Fruit fly (Drosophila melanogaster): ENCODE results near the gene CG15020.

CG15020 gene

DNA sequence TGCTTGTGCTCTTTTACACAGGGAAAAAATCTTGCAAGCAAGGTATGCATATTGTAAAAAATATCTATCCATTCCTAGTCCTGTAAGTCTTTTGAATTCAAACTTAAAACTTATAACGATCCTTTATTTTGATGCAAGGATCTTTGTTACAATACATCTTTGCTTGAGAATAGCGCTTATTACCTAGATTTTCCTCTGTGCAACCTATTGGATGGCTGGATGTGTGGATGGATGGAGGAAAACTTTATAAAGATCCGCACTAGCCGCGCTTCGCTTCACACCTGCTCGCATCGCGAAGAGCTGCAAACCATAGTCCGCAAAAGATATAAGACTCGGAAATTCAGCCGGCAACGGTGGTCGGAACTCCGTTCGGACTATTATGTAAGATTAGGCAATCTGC lies at the start of gene CG15020:
TSS of gene CG15020 (plus strand) at position 301 of the 400 bp plus-strand sequence.
- TF ChIP-seq noc (tag; optimal IDR thresholded peaks at IDR 0.05), result no peak

DNA sequence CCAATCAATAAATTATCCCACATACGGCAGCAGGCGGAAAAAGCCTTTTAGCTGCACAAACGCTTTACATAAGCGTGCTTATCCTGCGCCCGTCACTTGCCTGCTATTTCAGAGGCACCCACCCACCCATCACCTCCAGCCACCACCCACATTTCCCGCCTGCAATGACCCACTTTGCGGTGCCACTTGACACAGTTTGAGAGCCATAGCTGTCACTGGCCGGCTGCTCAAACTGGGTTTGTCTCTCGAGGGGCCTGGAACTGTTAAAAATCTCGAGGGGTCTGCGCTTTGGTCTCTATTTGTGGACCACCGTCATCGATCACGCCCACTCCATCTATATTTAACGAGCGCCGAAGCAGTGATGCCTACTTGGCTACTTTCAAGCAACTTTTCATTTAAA lies 49.5 kb upstream of the CG15020 start:
- TF ChIP-seq noc (tag; optimal IDR thresholded peaks at IDR 0.05), result no peak

DNA sequence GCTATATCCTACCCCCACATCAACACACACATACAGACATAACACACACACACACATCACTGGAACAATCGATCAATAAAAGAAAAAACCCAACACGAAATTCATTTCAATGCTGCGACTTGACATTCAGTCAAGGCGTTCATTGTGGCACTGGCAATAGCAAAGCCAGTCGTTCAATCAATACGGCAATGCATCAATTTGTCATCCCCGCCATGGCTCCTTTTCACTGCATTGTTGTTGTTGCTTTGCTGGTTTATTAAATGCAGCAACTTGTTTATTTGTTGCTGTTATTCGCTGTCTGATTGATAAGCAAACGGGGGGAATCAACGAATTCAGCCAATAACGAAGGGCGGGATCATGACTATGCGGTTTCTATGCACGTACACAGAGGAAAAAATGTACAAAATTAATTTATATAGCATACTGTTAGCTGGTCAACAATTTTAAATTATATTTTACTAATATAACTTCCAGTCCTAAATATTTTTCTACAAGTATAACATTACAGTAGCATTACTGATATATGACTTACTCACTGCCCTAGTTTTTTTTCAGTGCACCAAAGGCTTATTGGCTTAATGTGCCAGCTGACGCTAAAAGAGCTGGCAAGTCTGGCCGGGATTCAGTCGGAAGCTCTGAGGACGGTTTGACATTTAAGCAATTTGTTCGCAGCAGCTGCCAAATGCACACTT lies 45.6 kb upstream of the CG15020 start:
- no peak for TF ChIP-seq noc (tag; optimal IDR thresholded peaks at IDR 0.05)

DNA sequence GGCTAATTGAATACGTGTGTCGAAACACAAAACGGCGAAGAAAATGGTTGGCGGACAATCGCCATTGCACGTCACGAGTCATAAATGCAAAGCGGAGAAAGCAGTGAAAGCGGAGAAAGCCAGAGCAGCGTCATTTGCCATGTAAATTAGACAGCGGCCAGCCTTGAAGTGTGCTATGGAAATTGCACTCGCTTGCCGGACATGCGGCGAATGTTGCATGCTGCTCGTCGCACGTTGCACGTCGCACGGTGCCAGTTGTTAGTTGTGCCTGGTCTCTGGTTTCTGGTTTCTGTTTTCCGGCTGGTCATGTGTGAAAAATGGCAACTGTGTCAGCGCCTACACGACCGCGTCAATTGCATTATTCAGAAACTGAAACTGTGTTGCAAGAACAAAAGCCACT lies 44.0 kb upstream of the CG15020 start:
- TF ChIP-seq noc (tag; optimal IDR thresholded peaks at IDR 0.05), result no peak

DNA sequence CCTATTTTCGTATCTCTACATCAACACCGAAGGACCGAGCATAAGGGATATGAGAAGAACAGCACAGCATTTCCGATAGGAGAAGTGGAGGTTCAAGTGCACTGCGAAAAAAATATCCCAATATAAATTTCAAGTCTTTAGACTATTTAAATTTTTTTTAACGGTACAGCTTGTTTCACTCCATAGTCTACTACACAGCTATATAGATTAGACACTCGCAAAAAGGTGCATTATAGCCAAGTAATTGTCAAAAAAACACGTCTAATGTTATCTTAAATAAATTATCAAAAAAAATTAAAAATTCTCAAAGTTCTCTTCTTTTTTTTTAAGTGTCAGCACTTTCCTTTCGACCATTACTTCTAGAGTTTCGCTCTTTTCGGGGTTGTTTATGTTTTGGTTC lies 42.6 kb upstream of the CG15020 start:
- TF ChIP-seq noc (tag; optimal IDR thresholded peaks at IDR 0.05), result peak; percentile 6

DNA sequence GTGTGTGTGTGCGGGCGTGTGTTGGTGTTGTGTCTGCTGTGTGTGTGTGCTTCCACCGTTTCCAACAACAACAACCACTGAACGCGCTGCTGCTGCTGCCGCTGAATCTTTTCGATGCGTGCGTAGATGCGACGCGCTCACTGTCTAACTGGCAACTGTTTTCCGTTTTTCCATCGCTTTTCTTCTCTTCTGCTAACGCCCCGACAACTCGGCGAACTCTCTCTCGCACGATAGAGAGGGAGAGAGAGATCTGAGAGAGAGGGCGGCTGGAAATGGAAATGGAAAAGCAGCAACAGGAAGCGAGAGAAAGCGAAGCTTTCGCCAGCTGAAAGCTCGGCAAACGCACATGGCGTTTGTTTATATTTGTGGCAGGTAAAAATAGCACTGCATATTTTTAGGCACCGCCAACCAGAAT lies 41.2 kb upstream of the CG15020 start, which contains the start of gene DopEcR:
TSS of gene DopEcR (minus strand) at position 157 of the 415 bp plus-strand sequence.
- no peak for TF ChIP-seq noc (tag; optimal IDR thresholded peaks at IDR 0.05)

DNA sequence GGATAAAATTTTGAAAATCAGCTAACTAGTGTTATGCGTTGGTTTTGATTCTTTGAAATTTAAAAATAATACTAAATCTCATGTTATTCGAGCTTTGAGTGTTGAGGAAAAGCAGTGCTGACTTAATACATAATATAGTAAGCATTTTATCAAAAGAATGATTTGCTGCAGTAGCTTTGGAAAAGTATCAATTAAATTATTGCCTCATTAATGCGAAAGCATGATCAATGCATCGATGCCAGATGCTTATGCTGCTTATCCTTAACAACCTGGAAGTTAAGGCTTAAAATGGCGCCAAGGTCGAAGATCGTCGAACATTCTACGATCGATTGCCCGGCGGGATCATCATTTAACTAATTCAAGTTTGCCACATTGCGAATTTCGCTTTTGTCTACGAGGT lies 39.9 kb upstream of the CG15020 start, which contains the start of gene CG32240:
TSS of gene CG32240 (minus strand) at position 101 of the 400 bp plus-strand sequence.
- no peak for TF ChIP-seq noc (tag; optimal IDR thresholded peaks at IDR 0.05)

DNA sequence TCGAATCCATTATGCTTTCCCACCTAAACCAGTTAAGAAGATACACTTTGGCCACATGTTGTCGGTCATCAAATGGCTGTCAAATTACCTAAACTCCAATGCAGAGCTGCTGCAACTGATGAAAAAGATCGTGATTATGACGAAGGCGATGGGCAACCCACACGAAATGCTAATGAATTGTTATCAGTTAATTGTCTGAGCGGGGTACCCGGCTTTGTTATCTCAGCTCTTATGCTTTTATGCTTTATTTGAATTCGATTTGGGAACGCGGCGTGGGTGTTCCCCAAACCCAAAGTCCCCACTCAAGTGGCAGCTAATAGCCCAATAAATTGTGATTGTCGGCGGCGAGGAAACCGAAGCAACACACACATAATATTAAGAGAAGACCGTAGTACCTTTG lies 38.9 kb upstream of the CG15020 start:
- TF ChIP-seq noc (tag; optimal IDR thresholded peaks at IDR 0.05), result no peak

DNA sequence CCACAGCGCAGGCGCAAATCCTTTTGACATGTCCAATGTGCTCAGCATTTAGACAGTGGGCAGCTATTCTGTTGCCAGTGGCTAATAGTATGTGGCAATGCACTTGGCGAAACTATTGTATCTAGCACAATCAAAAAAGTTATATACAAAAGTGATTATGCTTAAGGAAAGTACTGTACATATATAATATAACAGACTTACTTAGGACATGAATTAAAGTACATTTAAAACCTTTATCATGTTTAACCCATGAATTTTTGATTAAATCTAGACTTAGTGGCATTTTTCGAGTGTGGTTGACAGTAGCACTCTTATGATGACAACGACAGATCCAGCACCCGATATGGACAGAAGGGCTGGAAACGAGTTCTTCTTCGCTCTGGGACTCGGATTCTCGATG lies 38.4 kb upstream of the CG15020 start:
- no peak for TF ChIP-seq noc (tag; optimal IDR thresholded peaks at IDR 0.05)

DNA sequence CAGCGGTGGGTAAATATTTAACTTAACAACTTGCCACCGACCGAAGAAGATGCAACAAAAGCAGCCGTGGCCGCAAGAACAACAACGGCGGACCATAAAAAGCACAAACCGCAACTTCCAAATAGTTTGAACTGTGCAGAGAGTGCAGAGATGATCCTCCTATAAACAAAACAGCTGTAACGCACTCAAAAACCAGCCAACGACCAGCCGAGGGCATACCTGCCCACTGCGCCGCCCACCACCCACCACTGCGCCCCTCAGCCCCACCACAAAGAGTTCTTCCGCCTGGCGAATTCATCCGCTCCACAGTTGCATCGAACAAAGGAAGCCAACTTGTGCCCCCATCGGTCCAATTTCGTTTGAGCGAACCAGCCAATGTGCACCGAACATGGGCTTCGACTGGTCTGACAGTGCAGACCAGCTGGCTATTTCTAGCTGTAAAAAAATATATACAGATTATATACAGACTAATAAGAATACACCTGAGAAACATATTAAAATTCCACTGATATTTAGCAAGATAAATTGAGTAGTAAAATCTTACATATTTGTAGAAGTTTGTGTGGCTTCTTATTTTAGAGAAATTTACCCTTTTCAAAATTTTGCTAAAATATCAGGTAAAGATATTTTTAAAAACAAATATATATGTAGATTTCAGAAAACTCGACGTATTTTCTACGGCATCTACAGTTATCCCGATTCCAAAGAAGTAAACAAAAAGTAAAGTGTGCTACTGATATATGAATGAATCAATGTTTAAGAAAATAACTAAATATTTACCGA lies 37.7 kb upstream of the CG15020 start:
- no peak for TF ChIP-seq noc (tag; optimal IDR thresholded peaks at IDR 0.05)

DNA sequence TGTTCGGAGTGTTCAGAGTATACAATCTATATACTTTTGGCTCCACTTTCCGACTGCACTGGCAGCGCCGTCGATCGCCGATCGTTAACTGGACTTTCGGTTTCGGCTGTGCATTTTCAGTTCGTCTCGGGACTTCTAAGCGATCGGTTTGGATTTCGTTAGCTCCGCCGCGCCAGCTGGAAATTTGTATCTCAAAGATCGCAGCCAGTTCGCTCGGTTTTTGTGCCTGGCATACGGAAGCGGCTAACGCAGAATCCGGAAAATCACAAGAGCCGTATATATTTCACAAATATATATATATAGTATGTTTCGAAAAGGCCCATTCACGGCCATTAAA lies 37.2 kb upstream of the CG15020 start, which contains the start of gene slow:
TSS of gene slow (plus strand) at position 117 of the 337 bp plus-strand sequence.
- no peak for TF ChIP-seq noc (tag; optimal IDR thresholded peaks at IDR 0.05)

DNA sequence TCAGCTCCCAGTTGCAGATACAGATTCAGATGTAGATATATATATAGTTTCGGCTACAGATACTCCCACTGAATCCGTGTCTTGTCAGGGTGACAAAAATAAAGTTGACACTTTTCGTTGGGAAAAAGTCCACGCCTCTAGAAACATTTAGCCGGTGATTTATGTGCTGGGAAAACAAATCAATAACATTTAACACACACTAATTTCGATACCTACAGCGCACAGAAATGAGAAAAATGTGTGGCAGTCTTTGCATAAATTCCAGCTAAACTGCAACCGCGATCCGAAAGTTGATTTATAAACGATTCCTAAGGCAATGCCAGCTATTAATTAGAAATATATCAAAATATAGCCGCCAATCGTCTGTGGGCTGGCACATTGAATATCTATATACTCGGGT lies 33.2 kb upstream of the CG15020 start:
- no peak for TF ChIP-seq noc (tag; optimal IDR thresholded peaks at IDR 0.05)

DNA sequence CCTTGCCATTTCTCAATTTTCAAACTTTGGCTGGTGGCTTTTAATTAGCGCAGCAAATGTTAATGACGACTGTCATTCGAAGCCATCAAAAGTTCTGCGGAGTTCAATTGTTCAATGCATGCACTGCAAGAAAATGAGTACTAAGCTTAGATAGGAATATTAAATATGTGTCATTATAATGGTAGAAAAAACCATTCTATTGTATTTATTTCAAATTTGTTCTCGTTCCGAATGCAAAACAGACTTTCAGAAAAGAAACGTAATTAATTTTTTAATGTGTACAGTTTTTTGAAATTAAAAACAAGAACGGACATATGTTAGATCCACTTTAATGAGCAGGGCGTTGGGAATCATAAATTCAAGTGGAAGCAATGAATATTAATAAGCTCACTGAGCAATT lies 32.4 kb upstream of the CG15020 start:
- TF ChIP-seq noc (tag; optimal IDR thresholded peaks at IDR 0.05), result no peak

DNA sequence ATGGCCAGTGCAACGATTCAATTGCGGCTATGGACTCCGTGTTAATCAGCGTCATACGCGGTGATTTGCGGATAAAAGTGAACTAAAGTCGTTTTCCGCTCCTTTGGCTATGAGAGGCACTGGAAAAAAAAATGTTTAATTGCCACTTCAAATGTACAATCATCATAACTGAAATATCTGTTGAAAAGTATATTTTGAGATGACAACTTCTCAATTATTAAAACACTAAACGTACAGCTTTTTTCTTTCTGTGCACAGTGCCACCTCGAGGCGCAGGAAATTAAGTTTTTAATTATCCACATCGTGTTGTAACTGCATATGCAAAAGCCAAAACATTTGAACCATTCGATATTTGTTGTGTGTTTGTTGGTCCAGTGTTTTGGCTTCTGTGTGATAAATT lies 28.6 kb upstream of the CG15020 start:
- TF ChIP-seq noc (tag; optimal IDR thresholded peaks at IDR 0.05), result no peak

DNA sequence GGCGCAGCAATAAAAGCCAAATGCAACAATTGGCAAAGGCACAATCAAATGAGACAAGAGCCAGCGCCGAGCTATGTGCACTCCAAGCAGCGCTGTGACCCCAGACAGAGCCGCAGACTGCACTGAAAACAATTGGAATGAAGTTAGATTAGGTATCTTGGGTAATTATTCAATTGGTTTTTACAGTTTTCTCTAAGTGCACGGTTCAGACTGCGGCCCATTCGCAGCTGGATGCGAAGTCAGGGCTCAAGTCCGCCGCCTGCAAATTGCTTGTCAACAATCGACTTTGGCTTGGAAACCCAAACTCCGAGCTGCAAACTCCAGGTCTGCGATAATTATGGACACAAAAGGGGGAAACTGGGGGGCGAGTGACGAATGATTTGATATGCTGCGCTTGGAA lies 27.8 kb upstream of the CG15020 start:
- TF ChIP-seq noc (tag; optimal IDR thresholded peaks at IDR 0.05), result no peak

DNA sequence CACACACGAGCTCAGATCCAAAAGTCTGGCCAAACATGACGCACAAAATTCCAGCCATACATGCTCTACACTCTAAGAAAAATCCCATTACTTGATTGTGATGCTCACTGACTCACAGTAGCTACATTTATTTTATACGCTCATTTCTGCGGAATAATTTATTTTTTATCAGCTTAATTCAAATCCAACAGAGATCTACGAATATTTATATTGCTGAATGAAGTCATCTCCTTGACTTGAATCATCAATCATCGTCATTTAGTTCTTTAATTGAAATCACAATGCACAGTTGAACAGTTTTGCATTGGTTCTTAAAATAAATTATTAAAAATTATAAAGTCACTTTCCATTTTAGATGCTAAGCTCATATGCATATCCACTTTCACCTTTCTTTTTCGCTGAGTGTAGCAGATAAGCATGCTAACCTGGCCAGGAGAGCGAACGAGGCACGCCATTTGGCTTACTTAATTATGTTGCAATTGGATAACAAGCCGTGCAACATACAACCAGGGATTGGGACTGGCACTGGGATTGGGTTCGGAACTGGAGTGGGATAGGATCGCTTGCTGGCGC lies 25.9 kb upstream of the CG15020 start:
- no peak for TF ChIP-seq noc (tag; optimal IDR thresholded peaks at IDR 0.05)

DNA sequence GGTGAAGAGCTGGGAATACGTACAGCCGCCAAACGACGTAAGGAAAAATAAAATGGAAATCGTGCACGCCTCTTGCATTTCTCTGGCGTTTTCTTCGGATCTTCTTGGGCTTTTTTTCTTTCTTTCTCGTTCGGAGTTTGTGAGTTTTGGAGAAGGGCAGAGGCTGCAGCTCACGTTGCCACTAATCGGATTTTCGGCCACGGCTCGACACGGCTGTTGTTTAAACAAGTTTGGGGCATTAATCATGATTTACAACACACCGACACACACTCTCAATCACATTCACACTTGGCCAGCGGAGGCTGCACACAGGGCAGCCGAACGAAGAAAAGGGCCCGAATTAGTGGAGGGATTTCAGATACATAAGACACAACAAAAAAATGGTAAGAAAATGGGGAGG lies 25.1 kb upstream of the CG15020 start:
- no peak for TF ChIP-seq noc (tag; optimal IDR thresholded peaks at IDR 0.05)
